Fruit fly (Drosophila melanogaster): ENCODE measurements around the gene CG6650.

CG6650 gene

dm6 chr3L:14028485-14029384 is 2.5 kb upstream of the CG6650 start, which contains the start of gene Ptip (continued):
- TF ChIP-seq dimm (GFP tag; IDR thresholded peaks at IDR 0.05): no peak
- TF ChIP-seq lab (GFP tag; optimal IDR thresholded peaks at IDR 0.05): peak; percentile 49
- peak; percentile 21 for TF ChIP-seq sug (tag; optimal IDR thresholded peaks at IDR 0.05)
- no peak for TF ChIP-seq CG31365 (tag; optimal IDR thresholded peaks at IDR 0.05)
- no peak for TF ChIP-seq CG10209 (GFP tag; optimal IDR thresholded peaks at IDR 0.05)
- no peak for TF ChIP-seq gt (GFP tag; IDR thresholded peaks at IDR 0.05)
- TF ChIP-seq CG3065 (GFP tag; optimal IDR thresholded peaks at IDR 0.05): no peak
- peak; percentile 1 for TF ChIP-seq lilli (GFP tag; optimal IDR thresholded peaks at IDR 0.05)
- no peak for TF ChIP-seq CG6654 (GFP tag; optimal IDR thresholded peaks at IDR 0.05)
- no peak for TF ChIP-seq CG8924 (tag; optimal IDR thresholded peaks at IDR 0.05)
- TF ChIP-seq CG2712 (tag; optimal IDR thresholded peaks at IDR 0.05): no peak
- no peak for TF ChIP-seq pros (GFP tag; optimal IDR thresholded peaks at IDR 0.05)
- TF ChIP-seq CG18619 (GFP tag; optimal IDR thresholded peaks at IDR 0.05): peak; percentile 30
- peak; percentile 98 for TF ChIP-seq bbx (GFP tag; IDR thresholded peaks at IDR 0.05; ENCODE audit: partially characterized antibody)
- peak; percentile 47 for TF ChIP-seq zfh2 (GFP tag; optimal IDR thresholded peaks at IDR 0.05)
- TF ChIP-seq CG14050 (GFP tag; IDR thresholded peaks at IDR 0.05): no peak
- no peak for TF ChIP-seq CG18476 (GFP tag; optimal IDR thresholded peaks at IDR 0.05)
- TF ChIP-seq sisA (GFP tag; IDR thresholded peaks at IDR 0.05): no peak
- TF ChIP-seq zf30C (GFP tag; optimal IDR thresholded peaks at IDR 0.05): no peak
- peak; percentile 78 for TF ChIP-seq chn (GFP tag; optimal IDR thresholded peaks at IDR 0.05)
- TF ChIP-seq CG3995 (GFP tag; optimal IDR thresholded peaks at IDR 0.05): peak; percentile 55
- TF ChIP-seq ttk (GFP tag; IDR thresholded peaks at IDR 0.05): no peak
- TF ChIP-seq Hsf (GFP tag; optimal IDR thresholded peaks at IDR 0.05): peak; percentile 14
- TF ChIP-seq CG4424 (GFP tag; optimal IDR thresholded peaks at IDR 0.05): no peak
- TF ChIP-seq Optix (GFP tag; IDR thresholded peaks at IDR 0.05): no peak
- TF ChIP-seq fd64A (GFP tag; optimal IDR thresholded peaks at IDR 0.05): peak; percentile 73
- no peak for TF ChIP-seq kay (GFP tag; optimal IDR thresholded peaks at IDR 0.05)
- TF ChIP-seq Dbx (GFP tag; IDR thresholded peaks at IDR 0.05): peak; percentile 46; the same call in 1 of the 3 replicates
- no peak for TF ChIP-seq CG6854 (GFP tag; optimal IDR thresholded peaks at IDR 0.05)
- TF ChIP-seq Elba2 (GFP tag; optimal IDR thresholded peaks at IDR 0.05): no peak
- TF ChIP-seq Rx (GFP tag; IDR thresholded peaks at IDR 0.05): no peak
- TF ChIP-seq hth (optimal IDR thresholded peaks at IDR 0.05): no peak
- no peak for TF ChIP-seq run (tag; optimal IDR thresholded peaks at IDR 0.05)
- TF ChIP-seq Adf1 (GFP tag; IDR thresholded peaks at IDR 0.05): peak; percentile 12
- peak; percentile 95 for TF ChIP-seq HLH4C (GFP tag; IDR thresholded peaks at IDR 0.05; ENCODE audit: partially characterized antibody)
- TF ChIP-seq amos (GFP tag; IDR thresholded peaks at IDR 0.05; ENCODE audit: partially characterized antibody): peak; percentile 99
- no peak for TF ChIP-seq CG7928 (GFP tag; optimal IDR thresholded peaks at IDR 0.05)
- TF ChIP-seq sqz (GFP tag; optimal IDR thresholded peaks at IDR 0.05): no peak
- TF ChIP-seq lola (GFP tag; optimal IDR thresholded peaks at IDR 0.05): peak in 1 of 3 experiments; percentile 5
- no peak for TF ChIP-seq ash1 (GFP tag; optimal IDR thresholded peaks at IDR 0.05)
- peak; percentile 91 for TF ChIP-seq CG2116 (GFP tag; optimal IDR thresholded peaks at IDR 0.05)
- peak; percentile 48 for TF ChIP-seq CrebB (tag; optimal IDR thresholded peaks at IDR 0.05)
- peak; percentile 7 for TF ChIP-seq fu2 (GFP tag; optimal IDR thresholded peaks at IDR 0.05)
- TF ChIP-seq pzg (GFP tag; optimal IDR thresholded peaks at IDR 0.05): peak; percentile 91
- TF ChIP-seq TFAM (GFP tag; optimal IDR thresholded peaks at IDR 0.05): no peak
- peak; percentile 17 for TF ChIP-seq pb (GFP tag; optimal IDR thresholded peaks at IDR 0.05)
- peak; percentile 58; the same call in 1 of the 2 replicates for TF ChIP-seq Awh (GFP tag; IDR thresholded peaks at IDR 0.05)
- 0 out of 3 replicates have a peak, but pooled peaks have one; percentile 7 for TF ChIP-seq CG11456 (GFP tag; IDR thresholded peaks at IDR 0.05)

Measured in whole organism, embryonic.